Fruit fly (Drosophila melanogaster) whole organism, larva: ENCODE data around the gene Cka.
"Not testable (repeated sequence)": the region's sequence is repeated elsewhere in the genome, so short reads cannot be mapped to it uniquely, and the experiment has no call there.

Experiments
- noc ChIP-seq: fragments of 200-800 bp; sonication (Bioruptor generic); optimal IDR thresholded peaks from 3 replicates; lab custom pipeline; 2019; ENCODE audit warnings: missing biosample characterization, mild to moderate bottlenecking, missing genetic modification characterization, moderate library complexity

Gene Cka

DNA sequence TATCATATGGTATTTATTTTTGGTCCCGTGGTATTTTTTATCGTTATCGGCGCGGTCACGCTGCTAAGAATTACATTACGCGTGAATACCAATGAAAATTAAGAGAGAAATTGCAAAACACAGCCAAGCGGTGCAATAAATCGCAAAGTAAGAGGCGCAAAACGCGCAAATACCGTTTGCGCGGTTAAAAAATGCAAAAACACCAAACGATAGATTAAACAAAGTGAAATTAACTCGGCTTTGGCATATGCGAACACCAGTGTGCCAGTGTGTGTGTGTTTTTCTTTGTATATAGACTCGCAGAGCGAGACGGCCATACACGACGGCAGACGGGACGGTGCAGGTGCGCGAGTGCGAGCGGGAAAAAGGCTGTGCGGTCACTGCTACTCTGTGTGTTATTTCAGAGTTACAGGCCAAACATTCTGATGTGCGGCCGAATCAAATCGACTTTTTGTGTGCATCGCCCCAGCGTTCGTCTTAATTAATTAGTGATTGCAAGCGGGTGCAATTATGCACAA is at the start of gene Cka:
Gene Cka (plus strand): TSS at position 29 of the 518 bp plus-strand sequence.
- peak; percentile 11 for TF ChIP-seq noc (tag; lab: Kevin White, UChicago)

DNA sequence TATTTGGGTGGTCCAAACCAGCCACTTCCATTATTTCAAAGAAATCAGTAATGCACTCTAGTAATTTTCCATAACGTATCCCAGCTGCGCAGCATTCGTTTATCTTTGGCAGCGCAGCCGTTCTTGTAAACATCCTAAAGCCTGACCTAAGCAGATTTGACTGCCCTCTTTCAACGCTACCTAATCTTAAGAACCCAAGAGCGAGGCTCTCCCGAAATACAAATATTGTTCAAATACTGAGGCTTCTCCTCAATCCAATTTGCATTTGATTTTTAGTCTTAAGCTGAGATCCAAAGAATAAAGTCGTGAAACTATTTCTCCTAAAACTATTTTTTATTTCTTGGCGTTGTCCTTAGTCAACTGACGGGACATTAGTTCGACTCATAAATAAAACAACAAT is 46.9 kb upstream of the Cka start, which contains the start of gene CG7231:
Gene CG7231 (plus strand): TSS at position 301 of the 400 bp plus-strand sequence.
- not testable (repeated sequence) for TF ChIP-seq noc (tag; lab: Kevin White, UChicago)

DNA sequence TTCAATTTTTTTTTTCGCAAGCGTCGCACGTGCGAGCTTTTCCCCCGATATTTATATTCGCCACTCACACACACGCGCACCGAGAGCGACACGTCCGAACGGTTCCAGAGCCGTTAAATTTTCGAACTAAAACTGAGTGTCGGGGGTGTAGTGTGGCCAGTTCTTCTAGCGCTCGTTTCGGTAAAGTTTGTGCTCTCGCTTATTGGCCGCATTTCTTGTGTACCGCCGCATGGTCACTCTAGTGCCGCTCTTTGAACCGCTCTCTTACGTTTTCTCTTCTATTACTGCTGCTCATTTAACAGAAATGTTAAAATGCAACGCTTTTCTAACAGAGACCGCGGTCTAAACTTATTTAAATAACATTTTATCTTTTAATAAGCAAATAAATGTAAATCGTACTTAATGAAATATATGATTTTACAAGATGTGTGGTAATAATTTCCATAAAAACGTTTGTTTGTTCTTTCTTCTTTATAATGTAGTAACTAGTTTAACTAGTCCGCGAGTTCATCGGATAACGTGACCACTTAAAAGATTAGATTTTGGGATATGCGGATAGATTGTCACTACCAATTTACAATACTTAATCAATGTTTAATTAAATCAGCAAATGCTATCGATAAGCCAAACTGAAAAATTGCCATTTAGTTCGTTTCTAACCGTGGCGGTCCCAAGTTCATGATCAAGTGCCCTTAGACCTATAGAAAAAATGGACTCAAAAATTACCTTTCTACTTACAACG is 46.3 kb upstream of the Cka start, which contains the start of gene Snoo:
Gene Snoo (minus strand): TSS at position 138 of the 742 bp plus-strand sequence.
- no peak for TF ChIP-seq noc (tag; lab: Kevin White, UChicago)

DNA sequence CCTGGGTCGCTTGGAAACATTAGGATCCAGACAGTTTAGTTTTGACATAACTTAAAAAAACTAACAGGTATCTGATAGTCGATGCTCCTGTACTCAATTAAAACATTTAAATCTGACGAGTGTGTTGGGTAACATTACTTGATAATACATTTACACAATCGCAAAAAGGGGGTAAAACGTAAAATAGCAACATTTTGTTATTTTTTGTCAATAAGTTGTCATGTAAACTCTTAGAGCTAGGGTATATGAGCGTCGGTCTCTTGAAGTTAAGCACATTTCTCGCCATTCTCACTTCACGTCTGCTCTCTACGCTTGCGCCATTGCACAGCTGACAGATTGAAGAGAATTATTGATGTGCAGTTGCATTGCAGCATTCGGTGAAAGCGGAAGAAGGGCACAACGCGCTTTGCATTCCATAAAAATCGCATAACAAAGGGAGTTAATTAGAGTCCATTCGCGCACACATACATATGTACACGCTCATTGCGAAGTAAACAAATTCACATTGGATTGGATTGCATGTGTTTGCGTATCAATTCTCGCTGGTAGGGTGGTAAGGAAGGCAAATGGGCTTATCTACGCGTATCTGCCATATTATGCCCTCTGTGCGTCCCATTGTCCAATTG is 45.5 kb upstream of the Cka start:
- TF ChIP-seq noc (tag; lab: Kevin White, UChicago) = no peak

DNA sequence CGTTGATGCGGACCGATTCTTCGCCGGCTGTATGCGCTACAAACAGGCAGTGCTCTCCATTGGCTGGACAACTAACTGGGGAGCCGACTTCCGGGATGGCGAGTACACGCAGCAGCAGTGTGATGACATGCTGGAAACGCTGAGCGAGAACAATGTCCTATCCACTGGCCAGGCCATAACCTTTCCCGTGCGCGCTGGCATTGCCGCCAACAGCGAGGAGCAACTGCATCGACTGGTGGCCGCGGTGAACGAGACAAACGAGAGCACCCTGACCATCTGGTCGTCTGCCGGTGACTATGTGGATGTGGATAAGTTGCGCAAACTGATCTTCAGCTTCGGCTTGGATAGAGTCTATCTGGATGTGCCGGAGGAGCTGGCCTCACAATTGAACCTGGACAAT is 44.3 kb upstream of the Cka start:
- no peak for TF ChIP-seq noc (tag; lab: Kevin White, UChicago)

DNA sequence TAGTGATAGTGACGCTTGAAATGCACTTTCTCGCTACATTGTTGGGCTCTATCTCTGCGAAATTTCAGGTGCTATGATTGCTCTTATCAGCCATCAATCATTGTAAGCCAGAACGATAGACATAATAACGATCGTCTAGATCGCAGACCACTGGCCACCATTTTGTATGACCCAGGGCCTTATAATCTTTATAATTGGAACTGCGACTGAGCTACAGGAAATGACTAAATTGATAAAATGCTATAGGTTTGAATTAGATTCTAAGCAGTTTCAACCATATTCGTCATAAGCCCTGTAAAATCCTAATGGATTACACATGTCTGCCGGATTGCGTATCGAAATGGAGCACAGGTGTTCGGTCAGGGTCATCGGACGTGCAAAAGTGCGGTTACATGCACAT is 40.7 kb upstream of the Cka start:
- TF ChIP-seq noc (tag; lab: Kevin White, UChicago) = peak; percentile 22

DNA sequence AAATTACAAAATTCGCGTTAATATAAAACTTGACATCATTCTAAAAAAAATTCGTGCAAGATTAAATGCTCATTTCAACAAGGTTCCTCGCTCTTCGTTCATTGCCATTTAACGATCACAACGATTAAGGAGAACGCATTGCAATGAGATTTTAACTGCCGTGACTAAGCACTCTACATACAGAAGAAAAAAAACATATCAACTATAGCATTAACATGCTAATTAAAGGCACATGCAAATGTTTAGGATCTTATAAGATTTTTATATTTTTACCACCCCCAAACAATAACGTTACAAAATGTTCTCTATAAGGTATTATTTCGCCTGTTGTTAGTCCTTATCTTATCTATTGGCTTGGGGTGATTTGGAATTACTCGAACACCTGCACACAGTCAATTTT is 39.8 kb upstream of the Cka start:
- no peak for TF ChIP-seq noc (tag; lab: Kevin White, UChicago)

DNA sequence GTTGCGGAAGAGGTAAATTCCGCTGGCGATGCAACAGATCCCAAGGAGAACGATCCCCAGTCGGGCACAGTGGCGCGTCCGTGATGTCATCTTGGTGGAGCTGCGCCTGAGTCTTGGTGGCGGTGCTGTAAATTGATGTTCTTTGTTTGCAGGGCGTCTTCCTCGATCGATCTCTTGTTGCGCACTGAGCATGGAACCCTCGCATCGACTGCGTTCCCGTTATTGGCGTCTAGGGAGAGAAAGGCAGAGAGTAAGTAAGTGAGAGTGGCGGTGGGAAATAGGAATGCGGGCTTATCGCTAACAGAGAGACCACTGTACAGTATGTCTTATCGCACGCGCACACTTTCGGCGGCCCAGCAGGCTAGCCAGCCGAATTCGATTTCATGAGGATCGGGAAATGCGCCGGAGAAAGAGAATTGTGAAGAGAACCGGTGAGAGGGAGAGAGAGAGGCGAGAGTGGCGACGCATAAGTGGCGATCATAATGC is 39.1 kb upstream of the Cka start:
- TF ChIP-seq noc (tag; lab: Kevin White, UChicago) = no peak

DNA sequence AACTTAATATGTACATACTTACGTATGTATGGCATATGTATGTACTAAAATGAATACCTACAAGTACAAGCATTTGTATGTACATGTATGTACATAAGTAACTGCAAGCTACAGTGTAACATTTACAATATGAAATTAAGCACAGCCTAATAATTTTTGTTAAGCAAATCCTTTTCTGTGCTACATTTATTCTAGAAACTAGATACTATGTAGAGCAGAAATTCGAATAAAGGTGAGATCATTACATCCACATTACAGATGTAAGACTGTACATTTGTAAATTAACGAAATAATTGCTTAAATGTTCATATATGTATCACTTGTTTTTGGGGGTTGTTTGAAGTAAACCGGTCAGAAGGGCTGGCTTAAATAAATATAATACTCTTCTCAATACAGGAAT is 38.6 kb upstream of the Cka start:
- TF ChIP-seq noc (tag; lab: Kevin White, UChicago) = no peak

DNA sequence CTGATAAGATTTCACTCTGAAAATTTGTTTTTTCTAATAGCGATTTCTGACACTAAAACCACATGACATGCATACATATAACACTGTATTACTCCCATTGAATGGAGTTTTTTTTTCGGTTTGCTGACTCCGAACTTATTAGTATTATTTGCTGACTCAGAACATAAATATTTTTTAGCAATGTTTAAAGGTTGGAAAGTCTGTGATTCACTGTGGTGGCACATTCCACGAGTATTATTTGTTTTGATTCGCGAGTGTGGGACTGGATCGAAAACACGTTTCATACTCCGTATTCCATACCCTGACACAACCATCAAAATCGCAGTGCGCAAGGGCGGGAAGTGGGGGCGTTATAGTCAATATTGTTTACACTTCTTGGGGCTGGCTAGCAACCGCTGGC is 37.9 kb upstream of the Cka start:
- no peak for TF ChIP-seq noc (tag; lab: Kevin White, UChicago)

DNA sequence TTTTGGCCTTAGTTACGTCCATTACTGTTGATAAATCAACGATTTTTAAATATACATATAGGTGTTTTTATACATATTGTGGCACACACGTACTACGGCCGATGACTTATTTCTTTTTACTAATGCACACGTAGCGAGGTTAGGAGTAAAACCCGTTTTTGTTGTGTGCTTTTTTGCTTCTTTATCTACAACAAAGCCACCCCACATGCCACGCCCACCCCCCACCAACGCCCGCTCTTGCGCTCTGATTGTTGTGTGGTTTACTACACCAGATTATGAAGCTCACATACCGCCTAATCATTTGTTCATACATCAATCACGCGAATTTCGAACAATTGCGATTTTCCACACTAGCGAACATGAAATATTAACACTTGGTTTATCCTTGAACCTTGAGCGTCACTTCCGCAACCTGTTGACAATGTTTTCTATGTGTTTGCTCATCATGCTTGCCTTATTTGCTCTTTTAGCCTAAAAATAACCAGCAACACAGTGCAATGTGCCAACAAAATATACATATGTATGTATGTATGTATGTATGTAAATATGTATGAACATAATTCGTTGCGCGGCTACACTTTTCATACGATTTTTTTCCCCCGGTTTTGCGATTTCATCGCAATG is 37.3 kb upstream of the Cka start:
- no peak for TF ChIP-seq noc (tag; lab: Kevin White, UChicago)

DNA sequence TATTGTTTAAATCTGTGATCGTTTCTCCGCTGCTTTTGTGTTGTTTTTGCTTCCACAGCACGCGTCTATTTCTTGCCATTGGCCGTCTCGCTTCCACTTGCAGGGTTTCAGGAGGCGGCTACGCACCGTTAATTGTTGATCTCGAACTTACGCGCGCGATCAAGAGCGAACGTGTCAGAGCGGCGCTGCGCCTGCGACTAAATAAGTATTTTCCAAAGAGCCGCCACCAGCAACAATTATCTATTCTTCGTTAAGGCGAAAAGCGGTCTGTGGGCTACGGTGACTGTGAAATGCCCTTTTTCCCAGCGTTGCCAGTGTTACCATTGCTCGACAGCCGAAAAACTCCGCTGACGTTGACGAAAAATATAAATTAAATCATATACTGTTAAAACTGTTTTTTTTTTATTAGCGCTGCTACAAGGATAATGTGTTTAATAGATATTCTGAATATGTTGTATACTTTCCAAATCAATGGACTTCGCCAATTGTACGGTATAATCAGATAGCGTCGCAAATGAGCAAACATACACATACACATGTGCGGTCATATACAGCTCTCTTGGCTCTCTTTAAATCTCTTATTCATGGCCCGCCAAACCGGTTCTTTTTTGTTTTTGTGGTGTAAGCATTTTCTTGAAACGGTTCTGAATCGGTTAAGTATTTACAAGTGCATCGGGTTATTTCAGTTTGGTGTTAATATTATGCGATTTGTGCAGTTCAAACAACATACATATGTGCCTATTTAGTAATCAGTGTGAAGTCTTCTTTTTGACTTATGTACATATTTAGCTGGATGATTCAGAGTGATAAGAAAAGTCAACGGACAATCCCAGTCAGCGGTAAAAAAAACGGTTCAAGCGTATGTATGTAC is 36.3 kb upstream of the Cka start, which contains the start of gene pes:
Gene pes (minus strand): TSS at position 201 of the 871 bp plus-strand sequence.
- TF ChIP-seq noc (tag; lab: Kevin White, UChicago) = peak; percentile 63

DNA sequence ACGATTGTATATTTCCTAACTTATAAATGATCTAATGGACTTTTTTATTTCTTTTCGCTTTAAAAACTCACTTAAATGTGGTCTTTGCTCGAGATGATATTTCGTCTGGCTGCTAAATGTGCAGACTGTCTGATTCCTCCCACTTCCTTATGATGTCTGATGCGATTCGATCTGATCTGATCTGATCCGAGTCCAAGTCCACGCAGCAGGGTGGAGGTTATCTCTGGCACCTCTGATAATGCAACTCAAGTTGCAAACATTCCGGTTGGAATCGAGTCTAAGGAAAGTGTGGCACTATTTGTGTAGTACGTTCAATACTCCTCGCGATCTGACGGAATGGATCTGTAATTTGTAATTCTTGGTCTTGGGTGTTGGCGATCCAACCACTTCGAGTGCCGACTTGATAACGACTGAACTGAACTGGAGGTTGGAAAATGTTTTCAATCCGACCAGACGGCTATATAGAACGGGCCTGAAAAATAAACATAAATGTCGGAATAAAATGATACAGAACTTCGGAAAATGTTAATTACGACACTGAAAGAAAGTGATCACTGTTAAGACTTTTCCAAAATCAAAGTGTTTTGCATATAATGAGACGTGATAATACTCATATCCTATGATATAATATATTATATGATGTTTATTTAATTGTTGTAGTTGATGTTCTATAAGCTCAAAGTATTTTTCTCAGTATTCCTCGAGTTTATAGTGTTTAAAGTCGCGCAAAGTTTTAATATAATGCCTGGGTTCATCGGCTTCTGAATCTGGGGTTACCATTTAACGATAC is 33.0 kb upstream of the Cka start:
- TF ChIP-seq noc (tag; lab: Kevin White, UChicago) = no peak

DNA sequence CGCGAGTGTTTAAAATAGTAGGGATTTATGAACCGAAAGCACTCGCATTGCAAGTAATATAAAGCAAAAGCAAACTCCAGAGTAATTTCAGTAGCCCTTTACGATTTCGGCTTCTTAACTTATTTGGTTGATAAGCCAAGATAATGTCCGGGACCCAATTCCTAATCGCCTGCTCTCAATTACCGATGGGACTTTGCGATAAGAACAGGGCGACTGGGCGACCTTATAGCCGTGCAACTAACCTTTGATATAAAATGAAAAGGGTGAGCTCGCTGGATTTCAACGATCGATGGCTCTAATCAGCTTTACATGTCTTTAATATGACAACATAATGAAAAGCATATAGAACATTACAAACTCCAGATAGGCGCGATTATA is 32.5 kb upstream of the Cka start, which contains the start of gene CG7227:
Gene CG7227 (minus strand): TSS at position 72 of the 378 bp plus-strand sequence.
- TF ChIP-seq noc (tag; lab: Kevin White, UChicago) = no peak
